Worm (Caenorhabditis elegans): ENCODE results near the gene T06E4.21.

DNA sequence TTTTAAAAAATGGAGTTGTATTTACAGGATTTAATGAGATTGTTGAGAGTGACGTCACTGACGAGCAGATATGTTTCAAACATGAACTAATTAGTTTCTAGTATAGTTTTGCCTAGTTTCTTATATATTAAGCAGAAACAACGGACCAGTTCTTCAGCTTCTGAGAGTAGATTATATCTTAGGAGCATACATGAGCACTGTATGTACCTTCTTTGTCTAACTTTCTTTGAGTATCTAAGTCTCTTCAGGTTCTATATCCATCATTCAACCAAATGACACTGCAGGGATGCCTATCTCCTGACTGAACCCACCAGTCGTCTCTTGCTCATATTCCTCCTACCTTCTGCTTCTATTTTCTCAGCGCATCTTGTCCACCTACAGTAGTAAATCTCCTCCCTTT, 45.3 kb downstream of the T06E4.21 start, which contains the start of gene her-1:
- no peak for TF ChIP-seq snpc-4 (tag; optimal IDR thresholded peaks at IDR 0.05)
- no peak for TF ChIP-seq unc-62 (GFP tag; optimal IDR thresholded peaks at IDR 0.05)
- TF ChIP-seq lin-13 (tag; optimal IDR thresholded peaks at IDR 0.05), result no peak
- no peak for TF ChIP-seq ztf-11 (tag; optimal IDR thresholded peaks at IDR 0.05)
- TF ChIP-seq mep-1 (tag; optimal IDR thresholded peaks at IDR 0.05), result no peak
- no peak for TF ChIP-seq drap-1 (GFP tag; optimal IDR thresholded peaks at IDR 0.05)
- TF ChIP-seq elt-3 (tag; optimal IDR thresholded peaks at IDR 0.05), result no peak
- no peak for TF ChIP-seq unc-120 (tag; optimal IDR thresholded peaks at IDR 0.05; ENCODE audit: poor library complexity, severe bottlenecking)
- no peak for TF ChIP-seq M03D4.4 (tag; optimal IDR thresholded peaks at IDR 0.05)

Measured in whole organism, mixed stage, embryonic.